Worm (Caenorhabditis elegans): ENCODE results near the gene cyn-4.

DNA sequence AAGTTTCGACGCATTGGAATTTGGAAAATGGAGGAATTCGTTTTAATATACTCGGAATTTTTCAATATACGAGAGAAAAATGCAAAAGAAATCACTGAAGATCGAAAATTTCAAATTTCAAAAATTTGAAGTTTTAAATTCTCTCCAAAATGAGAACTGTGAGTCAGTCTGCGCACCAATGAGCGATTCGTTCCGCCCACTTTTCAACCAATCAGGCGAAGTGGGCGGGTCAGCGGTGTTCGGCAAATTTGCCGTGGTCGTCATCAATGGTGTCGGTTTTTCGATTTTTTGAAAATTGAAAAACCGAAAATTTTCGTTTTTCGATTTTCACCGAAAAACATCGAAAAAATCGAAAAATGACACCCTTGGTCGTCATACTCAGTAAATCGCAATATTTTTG lies 33.9 kb downstream of the cyn-4 start:
- no peak for TF ChIP-seq ces-1 (GFP tag; optimal IDR thresholded peaks at IDR 0.05)
- no peak for TF ChIP-seq pqm-1 (tag; optimal IDR thresholded peaks at IDR 0.05)
- no peak for TF ChIP-seq ceh-20 (GFP tag; IDR thresholded peaks at IDR 0.05)
- TF ChIP-seq ama-1 (optimal IDR thresholded peaks at IDR 0.05): no peak
- no peak for TF ChIP-seq unc-62 (GFP tag; optimal IDR thresholded peaks at IDR 0.05 in 1 of 2)
- no peak for TF ChIP-seq unc-62 (tag; optimal IDR thresholded peaks at IDR 0.05)
- no peak for TF ChIP-seq madf-9 (GFP tag; conservative IDR thresholded peaks at IDR 0.05)
- no peak for TF ChIP-seq D1046.2 (GFP tag; IDR thresholded peaks at IDR 0.05)
